Fruit fly (Drosophila melanogaster): Measurements from ENCODE around the gene Cyp4ac1.
A peak's percentile ranks its signal among the peaks of the same experiment; 100 is the strongest.

Gene Cyp4ac1

DNA sequence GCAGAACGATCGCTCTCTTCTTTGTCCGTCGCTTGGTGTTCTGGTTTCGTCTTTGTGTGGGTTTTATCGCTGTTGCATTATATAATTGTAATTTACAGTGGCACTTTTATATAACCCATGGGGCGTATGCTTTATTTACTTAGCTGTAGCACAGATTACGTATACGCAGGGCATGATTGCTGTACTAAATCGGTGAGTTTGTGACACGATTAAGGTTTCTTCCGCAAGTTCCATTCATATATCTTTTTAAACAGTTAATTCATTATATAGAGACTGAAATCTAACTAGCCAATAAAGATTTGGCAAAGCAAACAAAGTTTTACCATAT lies 31.4 kb downstream of the Cyp4ac1 start:
- TF ChIP-seq CTCF (optimal IDR thresholded peaks at IDR 0.05) = no peak
- no peak for TF ChIP-seq CG8478 (optimal IDR thresholded peaks at IDR 0.05)

DNA sequence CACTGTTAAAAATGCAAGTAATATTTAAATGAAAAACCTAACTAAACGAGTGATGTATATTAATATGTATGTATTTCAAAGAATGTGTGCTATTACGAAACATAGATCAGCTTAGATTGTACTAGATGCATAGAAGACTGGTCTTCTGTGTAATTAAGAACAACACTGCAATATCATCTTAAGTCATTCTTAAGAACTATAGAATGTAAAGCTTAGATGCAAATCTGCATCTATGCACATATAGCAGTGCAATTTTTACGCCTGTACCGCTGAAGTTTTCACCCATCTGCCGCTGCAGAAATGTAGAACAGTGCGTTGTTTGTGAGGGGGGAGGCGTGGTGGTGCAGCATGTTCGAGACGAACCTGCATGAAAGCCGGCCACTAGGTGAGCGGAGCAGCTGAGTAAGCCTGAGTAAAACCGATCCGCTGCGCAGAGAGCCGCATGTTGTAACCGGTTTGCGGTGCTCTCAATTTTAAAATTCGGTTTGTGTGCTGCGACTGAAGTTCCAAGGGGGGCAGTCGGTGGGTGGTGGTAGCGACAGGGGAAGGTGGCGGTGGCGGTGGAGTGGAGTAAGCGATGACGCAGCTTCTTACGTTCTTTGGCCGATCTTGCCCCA lies 33.0 kb downstream of the Cyp4ac1 start:
- TF ChIP-seq CG8478 (optimal IDR thresholded peaks at IDR 0.05) (no peak), CTCF (optimal IDR thresholded peaks at IDR 0.05) (no peak)

- TF ChIP-seq CG8478 (optimal IDR thresholded peaks at IDR 0.05) = no peak
- TF ChIP-seq CTCF (optimal IDR thresholded peaks at IDR 0.05) = no peak
Observed at dm6 chr2L:5297289-5297960, 33.6 kb downstream of the Cyp4ac1 start.

DNA sequence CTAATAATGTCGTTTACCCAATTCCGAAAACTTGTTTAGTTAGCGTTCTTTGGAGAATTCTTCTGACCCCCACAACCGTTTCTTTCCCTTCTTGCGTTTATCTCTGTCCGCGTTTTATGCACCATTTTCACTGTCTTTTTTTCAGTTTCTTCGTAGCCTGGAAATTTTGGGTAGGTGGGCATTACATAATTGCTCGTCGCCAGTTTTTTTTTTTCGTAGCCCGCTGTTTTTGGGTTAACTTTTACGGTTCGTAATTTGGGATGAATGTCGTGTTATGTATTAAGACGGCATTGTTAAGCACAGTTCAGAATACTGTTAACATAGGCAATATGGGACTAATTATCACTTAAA lies 34.1 kb downstream of the Cyp4ac1 start:
- TF ChIP-seq CTCF (optimal IDR thresholded peaks at IDR 0.05) (no peak), CG8478 (optimal IDR thresholded peaks at IDR 0.05) (no peak)

DNA sequence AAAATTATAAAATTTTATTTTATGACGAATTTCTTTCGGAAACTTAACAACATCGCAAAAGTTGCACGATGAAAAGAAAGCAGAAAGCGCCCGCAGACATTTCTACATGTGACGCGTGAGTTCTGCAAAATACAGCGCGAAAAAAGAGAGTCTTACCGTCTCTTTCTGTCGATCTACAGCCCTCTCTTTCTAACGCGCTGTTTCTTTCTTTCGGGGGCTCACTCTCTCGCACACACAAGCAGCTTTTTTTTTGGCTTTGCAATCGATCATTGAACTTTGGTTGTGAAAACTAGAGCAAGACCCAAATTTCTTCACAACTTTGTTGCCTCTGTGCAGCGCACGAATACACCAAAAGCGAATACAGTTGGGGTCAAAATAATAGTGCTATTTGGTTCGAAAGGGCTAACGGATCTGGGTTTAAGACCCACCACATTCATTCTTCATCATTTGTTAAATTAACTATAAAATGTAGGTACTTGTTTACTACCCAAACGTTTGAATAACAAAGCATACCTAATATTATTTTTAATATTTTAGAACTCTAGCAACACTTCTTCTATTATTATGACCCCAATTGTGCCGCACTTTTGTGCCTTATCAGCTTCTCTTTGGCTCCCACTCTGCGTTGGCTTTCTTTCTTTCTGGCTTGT lies 35.3 kb downstream of the Cyp4ac1 start:
- TF ChIP-seq CTCF (optimal IDR thresholded peaks at IDR 0.05) (no peak), CG8478 (optimal IDR thresholded peaks at IDR 0.05) (no peak)

DNA sequence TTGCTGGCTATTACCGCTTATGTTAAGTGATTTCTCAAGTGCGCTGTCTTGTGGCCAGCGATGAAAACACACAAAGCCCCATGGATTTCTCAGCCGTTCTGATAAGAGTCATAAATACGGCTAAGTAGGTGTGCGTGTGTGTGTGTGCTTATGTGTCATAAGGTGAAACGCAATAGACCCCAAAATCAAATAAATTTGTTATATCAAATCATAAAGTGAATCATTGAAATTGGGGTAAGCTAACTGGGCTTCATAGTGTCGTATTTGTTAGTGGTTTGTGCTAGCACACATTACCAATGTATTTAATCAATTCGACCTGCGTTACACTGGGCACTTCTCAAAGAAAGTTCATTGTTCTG lies 35.8 kb downstream of the Cyp4ac1 start:
- no peak for TF ChIP-seq CTCF (optimal IDR thresholded peaks at IDR 0.05)
- TF ChIP-seq CG8478 (optimal IDR thresholded peaks at IDR 0.05) = no peak

DNA sequence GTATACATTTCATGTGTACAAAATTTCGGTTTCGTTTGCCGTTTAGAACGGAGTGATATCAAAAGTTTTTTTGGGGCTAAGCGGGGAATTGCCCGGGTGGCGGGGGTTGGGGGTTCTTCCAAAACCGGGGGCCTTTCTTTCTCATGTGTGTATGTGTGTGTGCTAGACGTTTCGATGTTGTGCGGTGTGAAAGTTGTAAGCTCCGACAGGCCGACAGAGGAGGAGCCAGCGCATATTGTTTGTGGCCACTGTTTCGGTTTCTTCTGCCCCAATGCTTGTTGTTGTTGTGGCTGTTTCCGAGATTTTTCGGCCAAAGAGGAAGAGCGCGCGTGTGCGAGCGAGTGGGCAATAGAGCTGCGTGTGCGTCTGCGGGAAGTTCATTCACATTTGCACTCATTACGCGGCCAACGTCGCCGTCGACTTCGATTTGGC lies 36.5 kb downstream of the Cyp4ac1 start:
- TF ChIP-seq CG8478 (optimal IDR thresholded peaks at IDR 0.05) = no peak
- no peak for TF ChIP-seq CTCF (optimal IDR thresholded peaks at IDR 0.05)

DNA sequence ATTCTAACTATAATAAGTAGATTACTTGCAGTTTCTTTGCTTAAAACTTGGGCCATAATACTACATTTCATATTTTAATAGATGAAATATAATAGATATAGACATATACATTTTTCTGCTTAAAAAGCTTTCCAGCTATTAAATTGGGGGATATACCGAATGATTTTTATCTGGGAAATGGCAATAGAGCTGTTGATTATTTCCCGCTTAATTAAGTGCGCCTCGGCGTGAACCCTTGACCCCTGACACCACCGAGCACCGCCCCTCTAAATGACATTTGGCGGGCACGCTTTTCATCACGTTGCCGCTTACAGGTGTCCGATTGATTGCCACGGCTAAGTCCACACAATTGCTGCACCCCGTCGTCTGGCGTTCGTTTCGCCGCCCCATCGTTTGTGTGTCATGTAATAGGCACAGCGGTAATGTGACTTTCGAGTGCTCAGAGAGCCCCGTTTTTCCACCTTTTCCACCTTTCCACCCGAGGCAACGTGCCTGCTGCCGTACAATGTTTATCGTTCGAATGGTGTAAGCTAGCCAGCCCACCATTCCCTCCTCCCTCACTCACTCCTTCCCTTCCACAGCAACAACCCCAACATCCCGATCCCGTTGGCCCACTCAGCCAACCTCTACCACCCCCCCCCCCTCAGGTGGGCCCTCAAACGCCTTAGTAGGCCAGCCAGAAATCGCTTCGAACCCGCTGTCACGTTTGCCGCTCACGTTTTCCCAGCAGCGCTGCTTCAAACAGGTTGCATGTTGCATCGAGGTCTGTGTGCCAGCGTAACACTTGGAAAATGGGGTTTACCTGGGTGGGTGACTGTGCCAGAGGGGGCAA lies 37.2 kb downstream of the Cyp4ac1 start:
- no peak for TF ChIP-seq CG8478 (optimal IDR thresholded peaks at IDR 0.05)
- TF ChIP-seq CTCF (optimal IDR thresholded peaks at IDR 0.05) = no peak

- no peak for TF ChIP-seq CG8478 (optimal IDR thresholded peaks at IDR 0.05)
- no peak for TF ChIP-seq CTCF (optimal IDR thresholded peaks at IDR 0.05)
Observed at dm6 chr2L:5302284-5302683, 38.5 kb downstream of the Cyp4ac1 start.

- TF ChIP-seq CG8478 (optimal IDR thresholded peaks at IDR 0.05) (no peak), CTCF (optimal IDR thresholded peaks at IDR 0.05) (no peak)
Observed at dm6 chr2L:5302692-5303043, 38.9 kb downstream of the Cyp4ac1 start.

- TF ChIP-seq CTCF (optimal IDR thresholded peaks at IDR 0.05) (no peak), CG8478 (optimal IDR thresholded peaks at IDR 0.05) (no peak)
Observed at dm6 chr2L:5303044-5303904, 39.5 kb downstream of the Cyp4ac1 start.

dm6 chr2L:5304367-5304766 lies 40.6 kb downstream of the Cyp4ac1 start:
- TF ChIP-seq CG8478 (optimal IDR thresholded peaks at IDR 0.05) (no peak), CTCF (optimal IDR thresholded peaks at IDR 0.05) (no peak)

dm6 chr2L:5305240-5305875 lies 41.6 kb downstream of the Cyp4ac1 start:
- TF ChIP-seq CG8478 (optimal IDR thresholded peaks at IDR 0.05) (no peak), CTCF (optimal IDR thresholded peaks at IDR 0.05) (peak in 1 of 2 experiments; percentile 14)

dm6 chr2L:5306373-5306997 lies 42.7 kb downstream of the Cyp4ac1 start:
- TF ChIP-seq CTCF (optimal IDR thresholded peaks at IDR 0.05) (peak in 1 of 2 experiments; percentile 29), CG8478 (optimal IDR thresholded peaks at IDR 0.05) (no peak)
